Worm (Caenorhabditis elegans): ENCODE data around the gene cla-1.

DNA sequence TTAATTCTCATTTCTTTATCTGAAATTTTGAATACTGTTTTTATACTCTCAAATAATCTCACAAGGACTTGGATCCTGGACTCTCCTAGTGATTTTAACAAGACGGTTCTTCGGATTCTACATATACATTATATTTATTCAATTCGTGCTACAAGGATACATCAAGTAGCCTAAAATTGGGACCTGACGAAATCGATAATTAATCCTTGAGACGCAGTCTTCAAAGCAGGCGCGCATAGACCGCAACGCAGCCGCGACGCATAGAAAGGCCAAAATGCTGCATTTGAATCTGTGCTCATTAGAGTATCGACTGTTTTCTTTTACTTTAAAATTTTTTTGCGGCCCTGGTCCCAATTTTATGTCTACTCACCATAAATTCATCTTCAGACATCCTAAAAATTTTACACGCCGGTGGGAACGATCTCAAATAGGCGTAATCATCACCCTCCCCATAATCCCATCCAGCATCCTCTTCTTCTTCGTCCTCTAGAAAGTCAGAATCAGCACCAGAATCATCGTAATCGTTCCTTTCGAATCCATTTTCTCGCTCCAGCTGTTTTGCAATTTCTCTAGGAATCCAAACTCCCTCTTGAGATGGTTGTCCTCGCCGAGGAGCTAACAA lies 13.5 kb upstream of the cla-1 start, which contains the start of gene cec-4:
- TF ChIP-seq T22C8.4 (GFP tag; IDR thresholded peaks at IDR 0.05) (0 out of 2 replicates have a peak, but pooled peaks have one; percentile 8), ztf-23 (GFP tag; IDR thresholded peaks at IDR 0.05) (no peak), klf-2 (GFP tag; conservative IDR thresholded peaks at IDR 0.05) (no peak), flt-1 (GFP tag; IDR thresholded peaks at IDR 0.05) (no peak), tab-1 (GFP tag; IDR thresholded peaks at IDR 0.05) (no peak), ref-1 (GFP tag; conservative IDR thresholded peaks at IDR 0.05) (no peak)

Data from whole organism, midembryonic.